Worm (Caenorhabditis elegans): ENCODE measurements around the gene sru-30.

- TF ChIP-seq him-1 (tag; optimal IDR thresholded peaks at IDR 0.05) (no peak), W03F9.2 (tag; optimal IDR thresholded peaks at IDR 0.05) (no peak)
Observed at ce11 chrV:9786721-9787131, 26.9 kb upstream of the sru-30 start, which contains the start of gene F46B6.6.

Data from whole organism, L4/young adult.